Worm (Caenorhabditis elegans) whole organism, late embryonic: ENCODE measurements around the gene B0513.90.

ENCODE experiments used
- C08G9.2 ChIP-seq: sonication (generic microtip); optimal IDR thresholded peaks from 2 replicates; lab custom pipeline; 2016; ENCODE audit warnings: mild to moderate bottlenecking, missing genetic modification characterization, moderate library complexity, missing compliant biosample characterization
- nhr-11 ChIP-seq: fragments of 150-350 bp; optimal IDR thresholded peaks from 2 replicates; lab custom pipeline; 2014; ENCODE audit warnings: missing biosample characterization, missing genetic modification characterization

ce11 chrIV:13866754-13867153 lies at the start of gene B0513.90:
- TF ChIP-seq C08G9.2 (tag; lab: Kevin White, UChicago) (no peak), nhr-11 (tag; lab: Kevin White, UChicago) (no peak)
